Fruit fly (Drosophila melanogaster) whole organism, embryonic: ENCODE measurements around the gene CG31287.

Source experiments
- Adf1 ChIP-seq: fragments of 200-800 bp; sonication (Bioruptor generic); IDR thresholded peaks from 2 replicates; pipeline ENCODE4 v1.3.6; 2022; ENCODE audit warnings: missing biosample characterization, missing genetic modification characterization
- CG10979 ChIP-seq: fragments of 200-800 bp; sonication (Bioruptor generic); optimal IDR thresholded peaks from 2 replicates; lab custom pipeline; 2018; ENCODE audit warnings: missing biosample characterization, mild to moderate bottlenecking, missing genetic modification characterization, moderate library complexity
- CG14050 ChIP-seq: fragments of 200-800 bp; sonication (Bioruptor generic); IDR thresholded peaks from 3 replicates; pipeline ENCODE4 v1.3.6; 2022; ENCODE audit warnings: missing biosample characterization, missing genetic modification characterization
- CG15011 ChIP-seq: fragments of 200-800 bp; sonication (Bioruptor generic); optimal IDR thresholded peaks from 3 replicates; lab custom pipeline; 2018; ENCODE audit warnings: missing biosample characterization, mild to moderate bottlenecking, missing genetic modification characterization
- CG15269 ChIP-seq: fragments of 200-800 bp; sonication (Bioruptor generic); optimal IDR thresholded peaks from 2 replicates; lab custom pipeline; 2018; ENCODE audit warnings: missing biosample characterization, mild to moderate bottlenecking, missing genetic modification characterization, moderate library complexity
- CG2129 ChIP-seq: fragments of 200-800 bp; sonication (Bioruptor generic); IDR thresholded peaks from 2 replicates; pipeline ENCODE4 v1.3.6; 2022; ENCODE audit warnings: missing biosample characterization, missing genetic modification characterization; ENCODE audit not compliant: partially characterized antibody
- CG2712 ChIP-seq: fragments of 200-800 bp; optimal IDR thresholded peaks from 3 replicates; lab custom pipeline; 2019; ENCODE audit warnings: missing biosample characterization, mild to moderate bottlenecking, missing genetic modification characterization, moderate library complexity
- CG32767 ChIP-seq: fragments of 200-800 bp; sonication (Bioruptor generic); IDR thresholded peaks from 2 replicates; pipeline ENCODE4 v1.3.6; 2022; ENCODE audit warnings: missing biosample characterization, missing genetic modification characterization
- CG33213 ChIP-seq: fragments of 200-800 bp; sonication (Bioruptor generic); optimal IDR thresholded peaks from 3 replicates; lab custom pipeline; 2016; ENCODE audit warnings: missing biosample characterization, missing genetic modification characterization
- CG6683 ChIP-seq: fragments of 200-800 bp; sonication (Bioruptor generic); optimal IDR thresholded peaks from 2 replicates; lab custom pipeline; 2017; ENCODE audit warnings: missing biosample characterization, mild to moderate bottlenecking, missing genetic modification characterization, missing genetic modification reagents
- CG6689 ChIP-seq: fragments of 200-800 bp; sonication (Bioruptor generic); IDR thresholded peaks from 2 replicates; pipeline ENCODE4 v1.3.6; 2022; ENCODE audit warnings: missing biosample characterization, missing genetic modification characterization
- CG7271 ChIP-seq: fragments of 200-800 bp; sonication (Bioruptor generic); optimal IDR thresholded peaks from 2 replicates; lab custom pipeline; 2018; ENCODE audit warnings: missing biosample characterization, mild to moderate bottlenecking, missing genetic modification characterization, moderate library complexity
- CG7372 ChIP-seq: fragments of 200-800 bp; sonication (Bioruptor generic); IDR thresholded peaks from 2 replicates; pipeline ENCODE4 v1.3.6; 2022; ENCODE audit warnings: missing biosample characterization, missing genetic modification characterization
- CG7786 ChIP-seq: fragments of 200-800 bp; sonication (Bioruptor generic); optimal IDR thresholded peaks from 2 replicates; lab custom pipeline; 2016; ENCODE audit warnings: missing biosample characterization, missing genetic modification characterization
- CG9215 ChIP-seq: fragments of 200-800 bp; sonication (Bioruptor generic); IDR thresholded peaks from 2 replicates; pipeline ENCODE4 v1.3.6; 2022; ENCODE audit warnings: missing biosample characterization, missing genetic modification characterization
- CTCF ChIP-seq: fragments of 200-800 bp; sonication (Bioruptor generic); optimal IDR thresholded peaks from 2 replicates; lab custom pipeline; 2017; ENCODE audit warnings: missing biosample characterization, mild to moderate bottlenecking, missing genetic modification characterization, moderate library complexity
- Elba2 ChIP-seq: fragments of 200-800 bp; sonication (Bioruptor generic); optimal IDR thresholded peaks from 3 replicates; lab custom pipeline; 2016; ENCODE audit warnings: missing biosample characterization, missing genetic modification characterization
- Fer2 ChIP-seq: fragments of 200-800 bp; sonication (Bioruptor generic); optimal IDR thresholded peaks from 2 replicates; lab custom pipeline; 2018; ENCODE audit warnings: missing biosample characterization, mild to moderate bottlenecking, missing genetic modification characterization, moderate library complexity
- H2.0 ChIP-seq: fragments of 200-800 bp; sonication (Bioruptor generic); IDR thresholded peaks from 2 replicates; pipeline ENCODE4 v1.3.6; 2022; ENCODE audit warnings: missing biosample characterization, missing genetic modification characterization
- HLH4C ChIP-seq: fragments of 200-800 bp; sonication (Bioruptor generic); IDR thresholded peaks from 3 replicates; pipeline ENCODE4 v1.3.6; 2022; ENCODE audit warnings: missing biosample characterization, missing genetic modification characterization; ENCODE audit not compliant: partially characterized antibody
- Lhr ChIP-seq: fragments of 200-800 bp; sonication (Bioruptor generic); optimal IDR thresholded peaks from 3 replicates; lab custom pipeline; 2017; ENCODE audit warnings: mild to moderate bottlenecking, missing biosample characterization, missing genetic modification reagents, missing genetic modification characterization
- Mrtf ChIP-seq: fragments of 200-800 bp; sonication (Bioruptor generic); IDR thresholded peaks from 3 replicates; pipeline ENCODE4 v1.3.6; 2022; ENCODE audit warnings: missing biosample characterization, missing genetic modification characterization
- Opbp ChIP-seq: fragments of 200-800 bp; sonication (Bioruptor generic); IDR thresholded peaks from 3 replicates; pipeline ENCODE4 v1.3.6; 2022; ENCODE audit warnings: missing biosample characterization, missing genetic modification characterization; ENCODE audit not compliant: partially characterized antibody
- Pdp1 ChIP-seq, 2 experiments: fragments of 200-800 bp; sonication (Bioruptor generic); optimal IDR thresholded peaks; 3 replicates each; lab custom pipeline; 2016; ENCODE audit warnings: missing biosample characterization in 2 of 2, missing genetic modification characterization in 2 of 2, mild to moderate bottlenecking in 1 of 2, moderate library complexity in 1 of 2
- Ptx1 ChIP-seq: fragments of 200-800 bp; sonication (Bioruptor generic); IDR thresholded peaks from 2 replicates; pipeline ENCODE4 v1.3.6; 2022; ENCODE audit warnings: missing biosample characterization, missing genetic modification characterization
- Six4 ChIP-seq: fragments of 200-800 bp; sonication (Bioruptor generic); optimal IDR thresholded peaks from 2 replicates; lab custom pipeline; 2016; ENCODE audit warnings: missing biosample characterization, missing genetic modification characterization
- Sox102F ChIP-seq: fragments of 200-800 bp; sonication (Bioruptor generic); optimal IDR thresholded peaks from 2 replicates; lab custom pipeline; 2018; ENCODE audit warnings: missing biosample characterization, mild to moderate bottlenecking, missing genetic modification characterization, moderate library complexity
- Sry-β ChIP-seq: fragments of 200-800 bp; sonication (Bioruptor generic); optimal IDR thresholded peaks from 2 replicates; lab custom pipeline; 2018; ENCODE audit warnings: missing biosample characterization, mild to moderate bottlenecking, missing genetic modification characterization, moderate library complexity
- TFAM ChIP-seq: fragments of 200-800 bp; sonication (Bioruptor generic); optimal IDR thresholded peaks from 2 replicates; lab custom pipeline; 2017; ENCODE audit warnings: missing biosample characterization, missing genetic modification characterization, inconsistent platforms
- Xbp1 ChIP-seq: fragments of 200-800 bp; sonication (Bioruptor generic); optimal IDR thresholded peaks from 3 replicates; lab custom pipeline; 2016; ENCODE audit warnings: missing biosample characterization, mild to moderate bottlenecking, missing genetic modification characterization
- amos ChIP-seq: fragments of 200-800 bp; sonication (Bioruptor generic); IDR thresholded peaks from 2 replicates; pipeline ENCODE4 v1.3.6; 2022; ENCODE audit warnings: missing biosample characterization, missing genetic modification characterization; ENCODE audit not compliant: partially characterized antibody
- ap ChIP-seq: fragments of 200-800 bp; sonication (Bioruptor generic); IDR thresholded peaks from 2 replicates; pipeline ENCODE4 v1.3.6; 2022; ENCODE audit warnings: missing biosample characterization, missing genetic modification characterization
- bigmax ChIP-seq: fragments of 200-800 bp; sonication (Bioruptor generic); optimal IDR thresholded peaks from 2 replicates; lab custom pipeline; 2018; ENCODE audit warnings: missing biosample characterization, mild to moderate bottlenecking, missing genetic modification characterization
- br ChIP-seq: fragments of >200 bp; optimal IDR thresholded peaks from 2 replicates; lab custom pipeline; 2017
- dimm ChIP-seq: fragments of 200-800 bp; sonication (Bioruptor generic); IDR thresholded peaks from 2 replicates; pipeline ENCODE4 v1.3.6; 2022; ENCODE audit warnings: missing biosample characterization, missing genetic modification characterization
- dysf ChIP-seq: fragments of 200-800 bp; sonication (Bioruptor generic); IDR thresholded peaks from 3 replicates; pipeline ENCODE4 v1.3.6; 2022; ENCODE audit warnings: missing biosample characterization, missing genetic modification characterization
- eve ChIP-seq, 2 experiments: fragments of >200 bp; optimal IDR thresholded peaks; 2 replicates each; lab custom pipeline; 2017; ENCODE audit warnings: missing biosample characterization in 2 of 2, missing genetic modification characterization in 2 of 2
- h ChIP-seq: fragments of >200 bp; optimal IDR thresholded peaks from 2 replicates; lab custom pipeline; 2017
- hbn ChIP-seq: fragments of 200-800 bp; sonication (Bioruptor generic); IDR thresholded peaks from 2 replicates; pipeline ENCODE4 v1.3.6; 2022; ENCODE audit warnings: missing biosample characterization, missing genetic modification characterization; ENCODE audit not compliant: partially characterized antibody
- klu ChIP-seq: fragments of 200-800 bp; sonication (Bioruptor generic); IDR thresholded peaks from 2 replicates; pipeline ENCODE4 v1.3.6; 2022; ENCODE audit warnings: missing biosample characterization, missing genetic modification characterization
- lab ChIP-seq: fragments of 200-800 bp; sonication (Bioruptor generic); optimal IDR thresholded peaks from 3 replicates; lab custom pipeline; 2017; ENCODE audit warnings: missing biosample characterization, missing genetic modification characterization, mild to moderate bottlenecking, moderate library complexity, missing genetic modification reagents
- oc ChIP-seq: fragments of 200-800 bp; sonication (Bioruptor generic); optimal IDR thresholded peaks from 2 replicates; lab custom pipeline; 2018; ENCODE audit warnings: missing biosample characterization, mild to moderate bottlenecking, missing genetic modification characterization, moderate library complexity
- ranshi ChIP-seq: fragments of 200-800 bp; sonication (Bioruptor generic); IDR thresholded peaks from 2 replicates; pipeline ENCODE4 v1.3.6; 2022; ENCODE audit warnings: missing biosample characterization, missing genetic modification characterization
- shn ChIP-seq: fragments of 200-800 bp; sonication (Bioruptor generic); optimal IDR thresholded peaks from 3 replicates; lab custom pipeline; 2016; ENCODE audit warnings: missing biosample characterization, missing genetic modification characterization
- sim ChIP-seq: fragments of 200-800 bp; sonication (Bioruptor generic); IDR thresholded peaks from 2 replicates; pipeline ENCODE4 v1.3.6; 2022; ENCODE audit warnings: missing biosample characterization, missing genetic modification characterization
- slp2 ChIP-seq: fragments of 200-800 bp; sonication (Bioruptor generic); optimal IDR thresholded peaks from 2 replicates; lab custom pipeline; 2016; ENCODE audit warnings: missing biosample characterization, missing genetic modification characterization
- sqz ChIP-seq: fragments of 200-800 bp; sonication (Bioruptor generic); optimal IDR thresholded peaks from 3 replicates; lab custom pipeline; 2018; ENCODE audit warnings: missing biosample characterization, mild to moderate bottlenecking, missing genetic modification characterization
- tup ChIP-seq: fragments of 200-800 bp; sonication (Bioruptor generic); optimal IDR thresholded peaks from 2 replicates; lab custom pipeline; 2016; ENCODE audit warnings: missing biosample characterization, mild to moderate bottlenecking, missing genetic modification characterization, moderate library complexity
- tx ChIP-seq: fragments of 200-800 bp; sonication (Bioruptor generic); optimal IDR thresholded peaks from 2 replicates; lab custom pipeline; 2016; ENCODE audit warnings: missing biosample characterization, missing genetic modification characterization
- vnd ChIP-seq: fragments of 200-800 bp; sonication (Bioruptor generic); IDR thresholded peaks from 3 replicates; pipeline ENCODE4 v1.3.6; 2022; ENCODE audit warnings: missing biosample characterization, missing genetic modification characterization; ENCODE audit not compliant: partially characterized antibody

The CG31287 gene

DNA sequence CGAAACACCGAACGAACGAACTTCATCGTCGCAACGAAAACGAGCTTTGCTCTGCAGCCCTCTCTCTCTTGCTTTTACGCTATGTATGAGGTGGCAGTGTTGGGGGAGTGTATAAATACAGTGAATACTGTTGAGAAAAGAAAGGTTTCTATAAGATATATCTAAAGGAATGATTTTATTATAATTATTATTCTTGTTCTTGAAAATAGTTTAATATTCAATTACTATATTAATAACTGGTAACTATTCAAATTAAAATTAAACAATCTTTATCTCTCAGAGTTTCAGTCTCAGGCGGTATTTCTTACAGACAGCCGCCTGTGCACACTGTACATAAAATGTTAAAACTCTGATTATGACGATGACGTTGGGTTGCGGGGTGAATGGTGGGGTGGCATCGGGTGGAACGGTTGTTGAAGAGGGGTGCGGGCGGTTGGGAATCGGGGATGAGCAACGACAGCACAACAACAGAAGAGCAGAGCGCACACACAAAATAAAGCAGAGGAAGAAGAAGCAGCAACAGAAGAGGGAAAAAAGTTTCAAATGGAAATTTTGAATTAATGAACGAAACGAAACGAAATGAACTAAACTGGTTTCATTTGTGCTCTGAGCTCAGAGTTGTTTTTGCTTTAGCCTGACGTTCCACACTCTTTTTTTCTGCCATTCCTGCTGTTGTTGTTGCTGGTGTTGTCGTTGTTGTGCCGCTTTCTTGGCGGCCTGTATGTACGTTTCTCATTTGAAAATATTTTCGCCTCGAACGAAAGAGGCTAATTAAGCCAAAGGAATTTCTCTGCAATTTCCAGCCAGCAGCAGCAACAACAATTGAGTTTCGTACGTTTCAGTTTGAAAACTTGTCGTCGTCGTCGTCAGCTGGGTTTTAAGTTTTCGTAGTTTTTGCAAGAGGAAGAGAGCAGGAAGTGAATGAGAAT is 33.8 kb downstream of the CG31287 start (continued):
- TF ChIP-seq H2.0 (GFP tag; lab: Robert Waterston, UW) = no peak
- TF ChIP-seq TFAM (GFP tag; lab: Kevin White, UChicago) = peak; percentile 77
- TF ChIP-seq amos = no peak
- TF ChIP-seq Fer2 (tag; lab: Kevin White, UChicago) = peak; percentile 97
- no peak for TF ChIP-seq CG9215 (GFP tag; lab: Robert Waterston, UW)
- no peak for TF ChIP-seq vnd (GFP tag; lab: Robert Waterston, UW)
- peak; percentile 71 for TF ChIP-seq shn (GFP tag; lab: Kevin White, UChicago)
- TF ChIP-seq oc (tag; lab: Kevin White, UChicago) = peak; percentile 99
- peak; percentile 97 for TF ChIP-seq Six4 (GFP tag; lab: Kevin White, UChicago)
- TF ChIP-seq ranshi (GFP tag; lab: Robert Waterston, UW) = no peak
- no peak for TF ChIP-seq dysf (GFP tag; lab: Robert Waterston, UW)
- TF ChIP-seq Xbp1 (GFP tag; lab: Kevin White, UChicago) = peak; percentile 98
- TF ChIP-seq HLH4C (GFP tag; lab: Robert Waterston, UW) = no peak
- TF ChIP-seq CG6683 = peak; percentile 96
- no peak for TF ChIP-seq eve (GFP tag; optimal IDR thresholded peaks at IDR 0.05; lab: Kevin White, UChicago)
- TF ChIP-seq dimm (GFP tag; lab: Robert Waterston, UW) = no peak
- TF ChIP-seq lab (GFP tag; lab: Kevin White, UChicago) = peak; percentile 99
- peak; percentile 99 for TF ChIP-seq CG2712 (tag; lab: Kevin White, UChicago)
- TF ChIP-seq CG32767 (GFP tag; lab: Robert Waterston, UW) = no peak
- TF ChIP-seq CG6689 (GFP tag; lab: Robert Waterston, UW) = no peak
- peak; percentile 87 for TF ChIP-seq tup (GFP tag; lab: Kevin White, UChicago)
- no peak for TF ChIP-seq CG7372 (GFP tag; lab: Robert Waterston, UW)
- TF ChIP-seq CG15011 (GFP tag; lab: Kevin White, UChicago) = peak; percentile 97
- TF ChIP-seq CG7786 (GFP tag; lab: Kevin White, UChicago) = peak; percentile 74
- no peak for TF ChIP-seq hbn
- no peak for TF ChIP-seq bigmax (GFP tag; lab: Kevin White, UChicago)
- TF ChIP-seq Sox102F (GFP tag; lab: Kevin White, UChicago) = peak; percentile 99
- TF ChIP-seq slp2 = peak; percentile 57
- TF ChIP-seq Opbp = no peak
- TF ChIP-seq klu (GFP tag; lab: Robert Waterston, UW) = no peak
- TF ChIP-seq Elba2 (GFP tag; lab: Kevin White, UChicago) = peak; percentile 24
- no peak for TF ChIP-seq Adf1 (GFP tag; lab: Robert Waterston, UW)
- no peak for TF ChIP-seq CG14050 (GFP tag; lab: Robert Waterston, UW)
- TF ChIP-seq CTCF (GFP tag; lab: Kevin White, UChicago) = peak; percentile 60
- TF ChIP-seq tx (GFP tag; lab: Kevin White, UChicago) = peak; percentile 75
- TF ChIP-seq CG33213 = peak; percentile 63
- peak; percentile 95 for TF ChIP-seq CG7271 (tag; lab: Kevin White, UChicago)
- TF ChIP-seq Lhr = peak; percentile 92
- TF ChIP-seq br (lab: Kevin White, UChicago) = no peak
- no peak for TF ChIP-seq Mrtf (GFP tag; lab: Robert Waterston, UW)
- peak; percentile 95 for TF ChIP-seq sqz (GFP tag; lab: Kevin White, UChicago)
- TF ChIP-seq sim (GFP tag; lab: Robert Waterston, UW) = no peak
- no peak for TF ChIP-seq Ptx1 (GFP tag; lab: Robert Waterston, UW)
- no peak for TF ChIP-seq ap (GFP tag; lab: Robert Waterston, UW)
- no peak for TF ChIP-seq CG2129 (GFP tag; lab: Robert Waterston, UW)
- peak; percentile 65 for TF ChIP-seq Sry-β
- peak; percentile 98 for TF ChIP-seq CG10979 (tag; lab: Kevin White, UChicago)
- TF ChIP-seq CG15269 (tag; lab: Kevin White, UChicago) = peak; percentile 99
- no peak for TF ChIP-seq h (lab: Kevin White, UChicago)
- TF ChIP-seq Pdp1 (GFP tag; optimal IDR thresholded peaks at IDR 0.05; lab: Kevin White, UChicago) = peak; percentile 73 to 89
